Fruit fly (Drosophila melanogaster): Measurements from ENCODE around the gene CG43376.

- no peak for TF ChIP-seq CG34367 (tag; optimal IDR thresholded peaks at IDR 0.05)
- TF ChIP-seq CG13204 (GFP tag; optimal IDR thresholded peaks at IDR 0.05): no peak
- TF ChIP-seq EcR (GFP tag; optimal IDR thresholded peaks at IDR 0.05): no peak
- no peak for TF ChIP-seq Pif1B (GFP tag; optimal IDR thresholded peaks at IDR 0.05)
- no peak for TF ChIP-seq fd96Ca (GFP tag; IDR thresholded peaks at IDR 0.05)
- TF ChIP-seq Ets98B (GFP tag; IDR thresholded peaks at IDR 0.05): no peak
- TF ChIP-seq CG8301 (tag; optimal IDR thresholded peaks at IDR 0.05): no peak
- no peak for TF ChIP-seq CG10348 (GFP tag; IDR thresholded peaks at IDR 0.05)
- no peak for TF ChIP-seq CG12605 (GFP tag; IDR thresholded peaks at IDR 0.05)
Measured at dm6 chr2L:13735838-13736237, 38.0 kb upstream of the CG43376 start, which contains the start of gene nur.

All from whole organism, pupa.